Worm (Caenorhabditis elegans) whole organism, midembryonic: ENCODE measurements around the gene mod-1.

ENCODE experiments used
- T22C8.4 ChIP-seq: fragments of 200-800 bp; sonication (Bioruptor generic); IDR thresholded peaks from 2 replicates; pipeline ENCODE4 v1.3.6; 2022; ENCODE audit warnings: missing genetic modification characterization, missing compliant biosample characterization
- flt-1 ChIP-seq: fragments of 200-800 bp; sonication (Bioruptor generic); IDR thresholded peaks from 2 replicates; pipeline ENCODE4 v1.3.6; 2022; ENCODE audit warnings: missing genetic modification characterization, missing compliant biosample characterization
- klf-2 ChIP-seq: fragments of 200-800 bp; sonication (Bioruptor generic); conservative IDR thresholded peaks from 2 replicates; pipeline ENCODE4 v1.3.6; 2022; ENCODE audit warnings: missing genetic modification reagents, missing genetic modification characterization, missing compliant biosample characterization
- med-1 ChIP-seq: sonication (generic microtip); optimal IDR thresholded peaks from 2 replicates; lab custom pipeline; 2017; ENCODE audit warnings: missing genetic modification characterization, mild to moderate bottlenecking, missing compliant biosample characterization, antibody characterized with exemption, missing genetic modification reagents; ENCODE audit not compliant: insufficient read depth
- ref-1 ChIP-seq: fragments of 200-800 bp; sonication (Bioruptor generic); conservative IDR thresholded peaks from 2 replicates; pipeline ENCODE4 v1.3.6; 2022; ENCODE audit warnings: missing genetic modification reagents, missing genetic modification characterization, missing compliant biosample characterization
- tab-1 ChIP-seq: fragments of 200-800 bp; sonication (Bioruptor generic); IDR thresholded peaks from 2 replicates; pipeline ENCODE4 v1.3.6; 2022; ENCODE audit warnings: missing genetic modification characterization, missing compliant biosample characterization
- ztf-23 ChIP-seq: fragments of 200-800 bp; sonication (Bioruptor generic); IDR thresholded peaks from 2 replicates; pipeline ENCODE4 v1.3.6; 2022; ENCODE audit warnings: missing genetic modification reagents, missing genetic modification characterization, missing compliant biosample characterization
- ztf-29 ChIP-seq: fragments of 200-800 bp; sonication (Bioruptor generic); IDR thresholded peaks from 2 replicates; pipeline ENCODE4 v1.3.6; 2022; ENCODE audit warnings: missing genetic modification reagents, missing genetic modification characterization, missing compliant biosample characterization

- no peak for TF ChIP-seq klf-2 (GFP tag; lab: Robert Waterston, UW)
- TF ChIP-seq flt-1 (GFP tag; lab: Robert Waterston, UW), result no peak
- TF ChIP-seq ref-1 (GFP tag; lab: Robert Waterston, UW), result no peak
- TF ChIP-seq ztf-29, result no peak
- TF ChIP-seq ztf-23 (GFP tag; lab: Robert Waterston, UW), result no peak
- TF ChIP-seq T22C8.4 (GFP tag; lab: Robert Waterston, UW), result no peak
- no peak for TF ChIP-seq med-1 (GFP tag; lab: Kevin White, UChicago)
- TF ChIP-seq tab-1 (GFP tag; lab: Robert Waterston, UW), result no peak
Measured at ce11 chrV:8927715-8928114, 13.9 kb upstream of the mod-1 start.
